Worm (Caenorhabditis elegans) whole organism, L1 larva: ENCODE measurements around the gene Y22F5A.11.

Source experiments
- C34B4.2 ChIP-seq: sonication (generic microtip); optimal IDR thresholded peaks from 2 replicates; lab custom pipeline; 2017; ENCODE audit warnings: mild to moderate bottlenecking, missing genetic modification characterization, missing compliant biosample characterization
- Y116A8C.19 ChIP-seq: sonication (generic microtip); optimal IDR thresholded peaks from 2 replicates; lab custom pipeline; 2016; ENCODE audit warnings: missing compliant biosample characterization, missing genetic modification characterization, borderline replicate concordance
- aly-2 ChIP-seq: fragments of 150-350 bp; optimal IDR thresholded peaks from 2 replicates; lab custom pipeline; 2014; ENCODE audit warnings: missing biosample characterization, missing genetic modification characterization
- ama-1 ChIP-seq: fragments of 150-350 bp; optimal IDR thresholded peaks from 2 replicates; lab custom pipeline; 2014
- ceh-63 ChIP-seq: fragments of 200-800 bp; sonication (Bioruptor generic); optimal IDR thresholded peaks from 2 replicates; lab custom pipeline; 2018; ENCODE audit warnings: mild to moderate bottlenecking, missing genetic modification characterization, missing compliant biosample characterization
- ceh-88 ChIP-seq: fragments of 200-800 bp; sonication (Bioruptor generic); IDR thresholded peaks from 2 replicates; pipeline ENCODE4 v1.3.6; 2022; ENCODE audit warnings: missing genetic modification characterization, missing compliant biosample characterization
- dpl-1 ChIP-seq, 3 experiments: fragments of 150-350 bp in 2 of 3; sonication (generic microtip) in 1 of 3; optimal IDR thresholded peaks; 2 replicates each; lab custom pipeline; 2014 to 2017; ENCODE audit warnings: missing biosample characterization in 3 of 3, missing genetic modification characterization in 3 of 3, missing genetic modification reagents in 3 of 3
- efl-1 ChIP-seq, 4 experiments: fragments of 150-350 bp; optimal IDR thresholded peaks in 3 of 4; peaks in 1 of 4; 1 replicate in 1 of 4; 2 replicates in 3 of 4; lab custom pipeline; 2014; ENCODE audit warnings: missing biosample characterization in 2 of 4, missing genetic modification characterization in 2 of 4, missing genetic modification reagents in 2 of 4
- egl-13 ChIP-seq: sonication (generic microtip); optimal IDR thresholded peaks from 2 replicates; lab custom pipeline; 2016; ENCODE audit warnings: missing genotype, missing genetic modification reagents, missing genetic modification characterization, missing compliant biosample characterization
- egl-27 ChIP-seq, 2 experiments: fragments of 150-350 bp in 1 of 2; sonication (generic microtip); optimal IDR thresholded peaks; 3 replicates each; lab custom pipeline; 2017 to 2018; ENCODE audit warnings: missing biosample characterization in 2 of 2, missing genetic modification characterization in 2 of 2, missing genetic modification reagents in 2 of 2
- elt-2 ChIP-seq: sonication (generic microtip); optimal IDR thresholded peaks from 2 replicates; lab custom pipeline; 2016; ENCODE audit warnings: missing genetic modification characterization, mild to moderate bottlenecking, inconsistent platforms, missing compliant biosample characterization, missing genetic modification reagents
- ets-5 ChIP-seq: fragments of 200-800 bp; sonication (Bioruptor generic); IDR thresholded peaks from 2 replicates; pipeline ENCODE4 v1.3.6; 2022; ENCODE audit warnings: missing genetic modification characterization, missing compliant biosample characterization
- fkh-4 ChIP-seq: sonication (generic microtip); optimal IDR thresholded peaks from 2 replicates; lab custom pipeline; 2016; ENCODE audit warnings: missing compliant biosample characterization, missing genetic modification characterization, borderline replicate concordance
- fkh-8 ChIP-seq: sonication (generic microtip); optimal IDR thresholded peaks from 2 replicates; lab custom pipeline; 2016; ENCODE audit warnings: mild to moderate bottlenecking, missing genetic modification characterization, missing compliant biosample characterization
- fos-1 ChIP-seq: fragments of 150-350 bp; optimal IDR thresholded peaks from 2 replicates; lab custom pipeline; 2014; ENCODE audit warnings: missing biosample characterization, missing genetic modification characterization
- hlh-17 ChIP-seq: fragments of 200-800 bp; sonication (Bioruptor generic); optimal IDR thresholded peaks from 2 replicates; lab custom pipeline; 2018; ENCODE audit warnings: missing genetic modification characterization, mild to moderate bottlenecking, missing compliant biosample characterization, moderate library complexity, borderline replicate concordance
- hlh-4 ChIP-seq: sonication (generic microtip); optimal IDR thresholded peaks from 2 replicates; lab custom pipeline; 2016; ENCODE audit warnings: mild to moderate bottlenecking, missing genetic modification characterization, missing compliant biosample characterization
- hpl-2 ChIP-seq: fragments of 150-350 bp; optimal IDR thresholded peaks from 2 replicates; lab custom pipeline; 2014; ENCODE audit warnings: missing biosample characterization, missing genetic modification reagents, missing genetic modification characterization
- isw-1 ChIP-seq: fragments of 200-800 bp; sonication (Bioruptor generic); IDR thresholded peaks from 2 replicates; pipeline ENCODE4 v1.3.6; 2022; ENCODE audit warnings: missing genetic modification characterization, missing compliant biosample characterization
- jun-1 ChIP-seq: fragments of 150-350 bp; optimal IDR thresholded peaks from 2 replicates; lab custom pipeline; 2014; ENCODE audit warnings: missing biosample characterization, missing genetic modification reagents, missing genetic modification characterization
- lin-14 ChIP-seq: fragments of 200-800 bp; sonication (Bioruptor generic); optimal IDR thresholded peaks from 2 replicates; lab custom pipeline; 2018; ENCODE audit warnings: mild to moderate bottlenecking, missing genetic modification characterization, moderate library complexity, missing compliant biosample characterization
- lin-35 ChIP-seq, 2 experiments: fragments of 150-350 bp; optimal IDR thresholded peaks; 2 replicates each; lab custom pipeline; 2014; ENCODE audit warnings: missing biosample characterization in 2 of 2, missing genetic modification characterization in 2 of 2, missing genetic modification reagents in 2 of 2
- lir-3 ChIP-seq: sonication (generic microtip); optimal IDR thresholded peaks from 2 replicates; lab custom pipeline; 2016; ENCODE audit warnings: mild to moderate bottlenecking, missing genetic modification characterization, moderate library complexity, missing compliant biosample characterization; ENCODE audit not compliant: poor library complexity
- lsy-2 ChIP-seq, 2 experiments: fragments of 150-350 bp; optimal IDR thresholded peaks; 2 replicates each; lab custom pipeline; 2014; ENCODE audit warnings: missing biosample characterization in 2 of 2, missing genetic modification characterization in 2 of 2
- mab-9 ChIP-seq: fragments of 200-800 bp; sonication (Bioruptor generic); IDR thresholded peaks from 2 replicates; pipeline ENCODE4 v1.3.6; 2022; ENCODE audit warnings: missing genetic modification reagents, missing genetic modification characterization, missing compliant biosample characterization
- mef-2 ChIP-seq: fragments of 150-350 bp; optimal IDR thresholded peaks from 2 replicates; lab custom pipeline; 2014; ENCODE audit warnings: missing biosample characterization, missing genetic modification characterization
- nhr-19 ChIP-seq: fragments of 200-800 bp; sonication (Bioruptor generic); conservative IDR thresholded peaks from 2 replicates; pipeline ENCODE4 v1.3.6; 2022; ENCODE audit warnings: missing genetic modification characterization, missing compliant biosample characterization
- nhr-237 ChIP-seq: fragments of 150-350 bp; optimal IDR thresholded peaks from 2 replicates; lab custom pipeline; 2014; ENCODE audit warnings: missing biosample characterization, missing genetic modification characterization
- nhr-76 ChIP-seq: sonication (generic microtip); optimal IDR thresholded peaks from 2 replicates; lab custom pipeline; 2017; ENCODE audit warnings: missing biosample characterization, missing genetic modification characterization
- nhr-77 ChIP-seq: fragments of 150-350 bp; optimal IDR thresholded peaks from 2 replicates; lab custom pipeline; 2014; ENCODE audit warnings: missing biosample characterization, missing genetic modification characterization
- nhr-85 ChIP-seq: sonication (generic microtip); peaks from one replicate; lab custom pipeline; 2016; ENCODE audit warnings: missing genetic modification characterization, inconsistent platforms, missing compliant biosample characterization
- nhr-90 ChIP-seq: sonication (generic microtip); optimal IDR thresholded peaks from 2 replicates; lab custom pipeline; 2016; ENCODE audit warnings: mild to moderate bottlenecking, missing genetic modification characterization, missing compliant biosample characterization; ENCODE audit not compliant: poor library complexity
- pax-3 ChIP-seq: fragments of 200-800 bp; sonication (Bioruptor generic); optimal IDR thresholded peaks from 2 replicates; lab custom pipeline; 2018; ENCODE audit warnings: mild to moderate bottlenecking, missing genetic modification characterization, moderate library complexity, missing compliant biosample characterization
- pqm-1 ChIP-seq: sonication (generic microtip); optimal IDR thresholded peaks from 3 replicates; lab custom pipeline; 2017; ENCODE audit warnings: missing biosample characterization, missing genetic modification characterization
- snpc-4 ChIP-seq: fragments of 150-350 bp; optimal IDR thresholded peaks from 2 replicates; lab custom pipeline; 2014; ENCODE audit warnings: missing biosample characterization, missing genetic modification characterization
- snu-23 ChIP-seq: sonication (generic microtip); optimal IDR thresholded peaks from 2 replicates; lab custom pipeline; 2016; ENCODE audit warnings: missing genetic modification characterization, missing compliant biosample characterization
- sox-4 ChIP-seq: sonication (generic microtip); optimal IDR thresholded peaks from 2 replicates; lab custom pipeline; 2016; ENCODE audit warnings: missing genetic modification characterization, missing compliant biosample characterization
- tbx-2 ChIP-seq: sonication (generic microtip); optimal IDR thresholded peaks from 2 replicates; lab custom pipeline; 2016; ENCODE audit warnings: missing genetic modification characterization, missing compliant biosample characterization
- unc-130 ChIP-seq: fragments of 150-350 bp; optimal IDR thresholded peaks from 2 replicates; lab custom pipeline; 2017; ENCODE audit warnings: missing biosample characterization, missing genetic modification characterization, inconsistent platforms
- unc-30 ChIP-seq: sonication (generic microtip); optimal IDR thresholded peaks from 2 replicates; lab custom pipeline; 2017; ENCODE audit warnings: missing biosample characterization, missing genetic modification characterization
- unc-62 ChIP-seq: fragments of 150-350 bp; optimal IDR thresholded peaks from 2 replicates; lab custom pipeline; 2014; ENCODE audit warnings: missing biosample characterization, missing genetic modification reagents, missing genetic modification characterization
- xbp-1 ChIP-seq: sonication (generic microtip); optimal IDR thresholded peaks from 2 replicates; lab custom pipeline; 2016; ENCODE audit warnings: missing genetic modification characterization, missing compliant biosample characterization
- zag-1 ChIP-seq: fragments of 150-350 bp; optimal IDR thresholded peaks from 2 replicates; lab custom pipeline; 2014; ENCODE audit warnings: missing biosample characterization, missing genetic modification characterization
- zip-4 ChIP-seq: fragments of 200-800 bp; sonication (Bioruptor generic); optimal IDR thresholded peaks from 2 replicates; lab custom pipeline; 2018; ENCODE audit warnings: mild to moderate bottlenecking, missing genetic modification characterization, moderate library complexity, missing compliant biosample characterization
- ztf-11 ChIP-seq, 2 experiments: sonication (generic microtip); optimal IDR thresholded peaks; 2 replicates each; lab custom pipeline; 2016 to 2017; ENCODE audit warnings: missing genetic modification characterization in 2 of 2, missing biosample characterization in 1 of 2, missing compliant biosample characterization in 1 of 2
- ztf-4 ChIP-seq: fragments of 150-350 bp; optimal IDR thresholded peaks from 2 replicates; lab custom pipeline; 2014; ENCODE audit warnings: missing biosample characterization, missing genetic modification characterization

Gene Y22F5A.11

DNA sequence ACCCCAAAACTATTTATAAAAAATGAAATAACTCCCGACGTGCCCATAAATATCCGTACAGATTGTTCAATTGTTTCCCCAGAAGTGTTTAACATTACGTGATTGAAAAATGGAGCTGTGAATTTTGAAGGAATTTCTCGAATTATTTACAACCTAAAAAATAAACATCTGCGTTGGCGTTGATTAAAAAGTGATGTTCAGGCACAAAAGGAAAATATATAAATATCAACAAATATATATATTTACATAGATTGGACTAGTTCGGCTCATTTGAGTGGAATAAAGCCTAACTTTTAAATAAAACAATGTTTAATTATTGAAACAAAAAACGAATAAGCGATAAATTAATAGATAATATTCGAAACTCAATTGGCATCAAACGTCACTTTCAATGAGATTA is 15.0 kb downstream of the Y22F5A.11 start, which contains the start of gene sri-18:
Gene sri-18, minus strand, starts transcription at position 101 of the 400 bp plus-strand sequence.
- no peak for TF ChIP-seq ama-1 (lab: Kevin White, UChicago)
- TF ChIP-seq egl-27 (tag; optimal IDR thresholded peaks at IDR 0.05; lab: Kevin White, UChicago) = no peak
- no peak for TF ChIP-seq fkh-4 (tag; lab: Kevin White, UChicago)
- TF ChIP-seq fos-1 (tag; lab: Kevin White, UChicago) = no peak
- TF ChIP-seq zip-4 (GFP tag; lab: Kevin White, UChicago) = no peak
- no peak for TF ChIP-seq isw-1
- no peak for TF ChIP-seq jun-1 (tag; lab: Kevin White, UChicago)
- TF ChIP-seq nhr-85 = no peak
- TF ChIP-seq ztf-4 = no peak
- TF ChIP-seq efl-1 (optimal IDR thresholded peaks at IDR 0.05; lab: Kevin White, UChicago) = no peak
- no peak for TF ChIP-seq efl-1 (GFP tag; optimal IDR thresholded peaks at IDR 0.05 in 1 of 2; lab: Kevin White, UChicago)
- TF ChIP-seq, all 84 proteins: peak for 0

DNA sequence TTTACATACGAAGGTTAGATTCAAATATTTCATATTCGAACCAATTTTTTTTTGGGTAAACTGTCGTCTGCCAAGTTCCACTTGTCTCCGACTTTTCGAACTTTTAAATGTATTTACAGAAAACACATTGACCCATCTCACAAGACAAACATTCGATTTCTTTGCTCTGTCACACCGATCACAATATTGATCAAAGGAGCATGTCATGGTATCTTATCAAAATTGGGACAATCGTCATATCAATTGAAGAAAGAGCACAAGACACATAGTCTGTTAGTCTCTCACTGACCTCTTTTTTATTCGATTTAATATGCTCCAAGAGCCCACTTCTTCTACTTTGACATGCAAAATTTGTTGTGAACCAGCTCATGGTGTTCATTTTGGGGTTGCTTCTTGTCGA is 19.4 kb downstream of the Y22F5A.11 start, which contains the start of gene nhr-232:
Gene nhr-232, plus strand, starts transcription at position 121 of the 400 bp plus-strand sequence.
- peak in 1 of 2 experiments; percentile 32 for TF ChIP-seq lin-35 (GFP tag; optimal IDR thresholded peaks at IDR 0.05; lab: Kevin White, UChicago)
- no peak for TF ChIP-seq unc-62 (GFP tag; lab: Kevin White, UChicago)
- TF ChIP-seq elt-2 (tag; lab: Kevin White, UChicago) = peak; percentile 70
- TF ChIP-seq lin-14 (GFP tag; lab: Kevin White, UChicago) = peak; percentile 17
- no peak for TF ChIP-seq efl-1 (optimal IDR thresholded peaks at IDR 0.05; lab: Kevin White, UChicago)
- peak in 1 of 2 experiments; percentile 39 for TF ChIP-seq efl-1 (GFP tag; optimal IDR thresholded peaks at IDR 0.05 in 1 of 2; lab: Kevin White, UChicago)
- TF ChIP-seq, all 84 proteins: peak for 4

DNA sequence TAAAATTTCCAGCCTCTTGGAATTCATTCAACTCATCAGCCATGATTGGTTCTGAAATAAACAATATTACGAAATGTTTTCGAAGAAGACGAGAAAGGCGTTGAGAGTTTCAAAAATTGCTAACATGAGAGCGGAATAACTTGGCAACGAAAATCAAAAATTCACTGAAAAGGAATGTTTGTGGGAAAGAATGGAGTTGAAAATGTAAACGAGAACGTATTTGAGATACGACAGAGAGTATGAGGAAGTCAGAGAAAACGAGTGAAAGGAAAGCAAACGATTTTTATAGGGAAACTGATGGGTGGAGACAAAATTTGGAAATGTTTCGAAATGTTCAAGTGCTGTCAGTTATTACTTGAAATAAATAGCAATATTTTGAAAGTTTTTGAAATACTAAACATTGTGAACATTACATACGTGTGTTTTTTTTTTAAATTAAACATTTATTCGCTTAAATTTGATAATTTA is 20.4 kb downstream of the Y22F5A.11 start, which contains the start of gene rop-1:
Gene rop-1, minus strand, starts transcription at position 51 of the 468 bp plus-strand sequence.
- TF ChIP-seq ztf-11 (tag; optimal IDR thresholded peaks at IDR 0.05; lab: Kevin White, UChicago) = no peak
- TF ChIP-seq unc-130 (tag; lab: Kevin White, UChicago) = no peak
- TF ChIP-seq sox-4 (tag; lab: Kevin White, UChicago) = no peak
- no peak for TF ChIP-seq pqm-1 (tag; lab: Kevin White, UChicago)
- TF ChIP-seq dpl-1 (GFP tag; optimal IDR thresholded peaks at IDR 0.05; lab: Kevin White, UChicago) = no peak
- TF ChIP-seq nhr-237 (tag; lab: Kevin White, UChicago) = no peak
- TF ChIP-seq fkh-8 (tag; lab: Kevin White, UChicago) = no peak
- TF ChIP-seq efl-1 (optimal IDR thresholded peaks at IDR 0.05; lab: Kevin White, UChicago) = peak in 1 of 2 experiments; percentile 26
- peak in 1 of 2 experiments; percentile 4 for TF ChIP-seq efl-1 (GFP tag; optimal IDR thresholded peaks at IDR 0.05 in 1 of 2; lab: Kevin White, UChicago)
- TF ChIP-seq xbp-1 = no peak
- TF ChIP-seq Y116A8C.19 (tag; lab: Kevin White, UChicago) = no peak
- TF ChIP-seq elt-2 (tag; lab: Kevin White, UChicago) = peak; percentile 5
- TF ChIP-seq pax-3 (tag; lab: Kevin White, UChicago) = no peak
- no peak for TF ChIP-seq hlh-4 (tag; lab: Kevin White, UChicago)
- TF ChIP-seq nhr-85 = no peak
- TF ChIP-seq nhr-19 (GFP tag; lab: Robert Waterston, UW) = no peak
- TF ChIP-seq mab-9 = no peak
- no peak for TF ChIP-seq snu-23 (GFP tag; lab: Kevin White, UChicago)
- no peak for TF ChIP-seq nhr-90 (tag; lab: Kevin White, UChicago)
- no peak for TF ChIP-seq hpl-2 (GFP tag; lab: Kevin White, UChicago)
- no peak for TF ChIP-seq nhr-76 (tag; lab: Kevin White, UChicago)
- no peak for TF ChIP-seq lir-3 (tag; lab: Kevin White, UChicago)
- no peak for TF ChIP-seq mef-2 (tag; lab: Kevin White, UChicago)
- TF ChIP-seq lin-14 (GFP tag; lab: Kevin White, UChicago) = peak; percentile 35
- TF ChIP-seq ceh-88 (GFP tag; lab: Robert Waterston, UW) = no peak
- TF ChIP-seq snpc-4 = no peak
- TF ChIP-seq ets-5 (GFP tag; lab: Robert Waterston, UW) = no peak
- peak in 1 of 2 experiments; percentile 28 for TF ChIP-seq lin-35 (GFP tag; optimal IDR thresholded peaks at IDR 0.05; lab: Kevin White, UChicago)
- TF ChIP-seq C34B4.2 (tag; lab: Kevin White, UChicago) = no peak
- no peak for TF ChIP-seq zag-1
- TF ChIP-seq tbx-2 (tag; lab: Kevin White, UChicago) = no peak
- TF ChIP-seq ceh-63 = no peak
- no peak for TF ChIP-seq nhr-77 (tag; lab: Kevin White, UChicago)
- TF ChIP-seq egl-13 (tag; lab: Kevin White, UChicago) = no peak
- TF ChIP-seq unc-30 (tag; lab: Kevin White, UChicago) = no peak
- peak in 1 of 2 experiments; percentile 52 for TF ChIP-seq lsy-2 (tag; optimal IDR thresholded peaks at IDR 0.05; lab: Kevin White, UChicago)
- no peak for TF ChIP-seq fkh-4 (tag; lab: Kevin White, UChicago)
- TF ChIP-seq aly-2 (tag; lab: Kevin White, UChicago) = no peak
- TF ChIP-seq fos-1 (tag; lab: Kevin White, UChicago) = no peak
- no peak for TF ChIP-seq unc-62 (GFP tag; lab: Kevin White, UChicago)
- no peak for TF ChIP-seq hlh-17
